Worm (Caenorhabditis elegans) whole organism, L4 larva: ENCODE measurements around the gene ada-2.

Source experiments
- D1046.2 ChIP-seq: fragments of 200-800 bp; sonication (Bioruptor generic); IDR thresholded peaks from 2 replicates; pipeline ENCODE4 v1.3.6; 2022; ENCODE audit warnings: missing genetic modification characterization, missing compliant biosample characterization
- T20F7.1 ChIP-seq: fragments of 200-800 bp; sonication (Bioruptor generic); optimal IDR thresholded peaks from 2 replicates; lab custom pipeline; 2018; ENCODE audit warnings: mild to moderate bottlenecking, missing genetic modification characterization, missing compliant biosample characterization
- Y105C5A.15 ChIP-seq: fragments of 200-800 bp; sonication (Bioruptor generic); IDR thresholded peaks from 2 replicates; pipeline ENCODE4 v1.3.6; 2022; ENCODE audit warnings: missing genetic modification characterization, missing compliant biosample characterization
- Y75B8A.6 ChIP-seq: fragments of 200-800 bp; sonication (Bioruptor generic); IDR thresholded peaks from 2 replicates; pipeline ENCODE4 v1.3.6; 2022; ENCODE audit warnings: missing genetic modification reagents, missing genetic modification characterization, missing compliant biosample characterization
- ZK337.2 ChIP-seq: fragments of 200-800 bp; sonication (Bioruptor generic); IDR thresholded peaks from 2 replicates; pipeline ENCODE4 v1.3.6; 2022; ENCODE audit warnings: missing genetic modification reagents, missing genetic modification characterization, missing compliant biosample characterization
- aha-1 ChIP-seq: fragments of 150-350 bp; peaks from one replicate; lab custom pipeline; 2014; ENCODE audit warnings: missing biosample characterization, missing genetic modification characterization
- aly-2 ChIP-seq: sonication (generic microtip); optimal IDR thresholded peaks from 2 replicates; lab custom pipeline; 2018; ENCODE audit warnings: missing biosample characterization, missing genetic modification characterization
- arid-1 ChIP-seq: fragments of 200-800 bp; sonication (Bioruptor generic); conservative IDR thresholded peaks from 2 replicates; pipeline ENCODE4 v1.3.6; 2022; ENCODE audit warnings: missing genetic modification reagents, missing genetic modification characterization, missing compliant biosample characterization
- ceh-62 ChIP-seq: sonication (generic microtip); optimal IDR thresholded peaks from 2 replicates; lab custom pipeline; 2017; ENCODE audit warnings: missing biosample characterization, missing genetic modification characterization
- ceh-82 ChIP-seq: sonication (generic microtip); optimal IDR thresholded peaks from 2 replicates; lab custom pipeline; 2017; ENCODE audit warnings: missing biosample characterization, missing genetic modification characterization
- cey-2 ChIP-seq: sonication (generic microtip); optimal IDR thresholded peaks from 3 replicates; lab custom pipeline; 2017; ENCODE audit warnings: missing genetic modification characterization, mild to moderate bottlenecking, missing compliant biosample characterization, antibody characterized with exemption, borderline replicate concordance; ENCODE audit not compliant: insufficient read depth
- daf-16 ChIP-seq, 3 experiments: sonication (generic microtip); optimal IDR thresholded peaks; 2 replicates each; lab custom pipeline; 2016 to 2017; ENCODE audit warnings: missing genetic modification characterization in 3 of 3, missing genetic modification reagents in 3 of 3, mild to moderate bottlenecking in 2 of 3, missing compliant biosample characterization in 2 of 3, missing biosample characterization in 1 of 3, moderate library complexity in 1 of 3
- daf-8 ChIP-seq: fragments of 200-800 bp; sonication (Bioruptor generic); IDR thresholded peaks from 2 replicates; pipeline ENCODE4 v1.3.6; 2022; ENCODE audit warnings: missing genetic modification characterization, missing compliant biosample characterization
- dmd-9 ChIP-seq: fragments of 200-800 bp; sonication (Bioruptor generic); IDR thresholded peaks from 2 replicates; pipeline ENCODE4 v1.3.6; 2022; ENCODE audit warnings: missing genetic modification reagents, missing genetic modification characterization, missing compliant biosample characterization
- dpl-1 ChIP-seq: fragments of 150-350 bp; optimal IDR thresholded peaks from 2 replicates; lab custom pipeline; 2014; ENCODE audit warnings: missing biosample characterization, missing genetic modification reagents, missing genetic modification characterization
- duxl-1 ChIP-seq: sonication (generic microtip); optimal IDR thresholded peaks from 2 replicates; lab custom pipeline; 2016; ENCODE audit warnings: mild to moderate bottlenecking, missing genetic modification characterization, moderate library complexity, missing compliant biosample characterization; ENCODE audit not compliant: poor library complexity
- dve-1 ChIP-seq: sonication (generic microtip); optimal IDR thresholded peaks from 2 replicates; lab custom pipeline; 2017; ENCODE audit warnings: antibody characterized with exemption, mild to moderate bottlenecking, missing genetic modification characterization, missing compliant biosample characterization; ENCODE audit not compliant: insufficient read depth
- egl-27 ChIP-seq: sonication (generic microtip); optimal IDR thresholded peaks from 3 replicates; lab custom pipeline; 2017; ENCODE audit warnings: missing biosample characterization, missing genetic modification reagents, missing genetic modification characterization
- fos-1 ChIP-seq: fragments of 150-350 bp; optimal IDR thresholded peaks from 2 replicates; lab custom pipeline; 2014; ENCODE audit warnings: missing biosample characterization, missing genetic modification characterization
- hif-1 ChIP-seq, 2 experiments: sonication (generic microtip); optimal IDR thresholded peaks; 2 replicates each; lab custom pipeline; 2016 to 2017; ENCODE audit warnings: missing compliant biosample characterization in 2 of 2, missing genetic modification characterization in 2 of 2, missing genetic modification reagents in 2 of 2, missing genotype in 2 of 2, mild to moderate bottlenecking in 1 of 2
- hlh-11 ChIP-seq: fragments of 200-800 bp; sonication (Bioruptor generic); optimal IDR thresholded peaks from 2 replicates; lab custom pipeline; 2018; ENCODE audit warnings: mild to moderate bottlenecking, missing genetic modification characterization, missing compliant biosample characterization
- hlh-30 ChIP-seq: sonication (generic microtip); optimal IDR thresholded peaks from 2 replicates; lab custom pipeline; 2017; ENCODE audit warnings: antibody characterized with exemption, mild to moderate bottlenecking, missing genetic modification characterization, missing compliant biosample characterization; ENCODE audit not compliant: insufficient read depth
- lin-29 ChIP-seq: fragments of 200-800 bp; sonication (Bioruptor generic); IDR thresholded peaks from 2 replicates; pipeline ENCODE4 v1.3.6; 2022; ENCODE audit warnings: missing genetic modification reagents, missing genetic modification characterization, missing compliant biosample characterization
- lin-38 ChIP-seq: fragments of 200-800 bp; sonication (Bioruptor generic); IDR thresholded peaks from 2 replicates; pipeline ENCODE4 v1.3.6; 2022; ENCODE audit warnings: missing genetic modification reagents, missing genetic modification characterization, missing compliant biosample characterization
- lin-39 ChIP-seq: fragments of 150-350 bp; optimal IDR thresholded peaks from 2 replicates; lab custom pipeline; 2014; ENCODE audit warnings: missing biosample characterization, missing genetic modification reagents, missing genetic modification characterization
- lir-3 ChIP-seq: sonication (generic microtip); optimal IDR thresholded peaks from 2 replicates; lab custom pipeline; 2016; ENCODE audit warnings: mild to moderate bottlenecking, missing genetic modification characterization, missing compliant biosample characterization
- lsy-2 ChIP-seq, 2 experiments: fragments of 150-350 bp in 1 of 2; sonication (generic microtip) in 1 of 2; optimal IDR thresholded peaks; 2 replicates each; lab custom pipeline; 2014 to 2017; ENCODE audit warnings: missing biosample characterization in 2 of 2, missing genetic modification characterization in 2 of 2
- madf-5 ChIP-seq, 2 experiments: fragments of 200-800 bp; sonication (Bioruptor generic); IDR thresholded peaks; 2 replicates each; pipeline ENCODE4 v1.3.6; 2022; ENCODE audit warnings: missing compliant biosample characterization in 2 of 2, missing genetic modification characterization in 2 of 2
- mdt-29 ChIP-seq: fragments of 200-800 bp; sonication (Bioruptor generic); IDR thresholded peaks from 2 replicates; pipeline ENCODE4 v1.3.6; 2022; ENCODE audit warnings: missing genetic modification reagents, missing genetic modification characterization, missing compliant biosample characterization
- mep-1 ChIP-seq: fragments of 150-350 bp; sonication (generic microtip); optimal IDR thresholded peaks from 3 replicates; lab custom pipeline; 2014; ENCODE audit warnings: missing biosample characterization, missing genetic modification characterization
- mxl-3 ChIP-seq: fragments of 200-800 bp; sonication (Bioruptor generic); optimal IDR thresholded peaks from 2 replicates; lab custom pipeline; 2018; ENCODE audit warnings: mild to moderate bottlenecking, missing genetic modification characterization, missing compliant biosample characterization
- nhr-102 ChIP-seq: sonication (generic microtip); optimal IDR thresholded peaks from 2 replicates; lab custom pipeline; 2016; ENCODE audit warnings: mild to moderate bottlenecking, missing genetic modification characterization, moderate library complexity, missing compliant biosample characterization
- nhr-28 ChIP-seq: fragments of 150-350 bp; optimal IDR thresholded peaks from 2 replicates; lab custom pipeline; 2014; ENCODE audit warnings: missing biosample characterization, missing genetic modification characterization
- nhr-41 ChIP-seq: fragments of 200-800 bp; sonication (Bioruptor generic); IDR thresholded peaks from 2 replicates; pipeline ENCODE4 v1.3.6; 2022; ENCODE audit warnings: missing genetic modification reagents, missing genetic modification characterization, missing compliant biosample characterization
- nhr-77 ChIP-seq: fragments of 150-350 bp; optimal IDR thresholded peaks from 2 replicates; lab custom pipeline; 2014; ENCODE audit warnings: missing biosample characterization, missing genetic modification characterization
- pha-4 ChIP-seq, 2 experiments: fragments of 150-350 bp in 1 of 2; fragments of 200-800 bp in 1 of 2; sonication (Bioruptor generic) in 1 of 2; IDR thresholded peaks in 1 of 2; optimal IDR thresholded peaks in 1 of 2; 2 replicates each; pipeline versions ENCODE4 v1.3.6 to Lab custom; 2014 to 2022; ENCODE audit warnings: missing genetic modification characterization in 2 of 2, missing genetic modification reagents in 2 of 2, missing biosample characterization in 1 of 2, missing compliant biosample characterization in 1 of 2
- php-3 ChIP-seq: fragments of 200-800 bp; sonication (Bioruptor generic); IDR thresholded peaks from 2 replicates; pipeline ENCODE4 v1.3.6; 2022; ENCODE audit warnings: missing genetic modification reagents, missing genetic modification characterization, missing compliant biosample characterization
- rbr-2 ChIP-seq: sonication (generic microtip); optimal IDR thresholded peaks from 2 replicates; lab custom pipeline; 2016; ENCODE audit warnings: missing genotype, missing genetic modification characterization, missing compliant biosample characterization
- sdz-12 ChIP-seq: fragments of 200-800 bp; sonication (Bioruptor generic); optimal IDR thresholded peaks from 2 replicates; lab custom pipeline; 2018; ENCODE audit warnings: mild to moderate bottlenecking, missing genetic modification characterization, missing compliant biosample characterization
- set-16 ChIP-seq: fragments of 200-800 bp; sonication (Bioruptor generic); IDR thresholded peaks from 2 replicates; pipeline ENCODE4 v1.3.6; 2022; ENCODE audit warnings: missing genetic modification reagents, missing genetic modification characterization, missing compliant biosample characterization
- skn-1 ChIP-seq: fragments of 150-350 bp; optimal IDR thresholded peaks from 2 replicates; lab custom pipeline; 2014; ENCODE audit warnings: missing biosample characterization, missing genetic modification characterization
- snpc-4 ChIP-seq: fragments of 150-350 bp; optimal IDR thresholded peaks from 2 replicates; lab custom pipeline; 2014; ENCODE audit warnings: missing biosample characterization, missing genetic modification characterization
- spr-3 ChIP-seq: fragments of 200-800 bp; sonication (Bioruptor generic); optimal IDR thresholded peaks from 2 replicates; lab custom pipeline; 2018; ENCODE audit warnings: mild to moderate bottlenecking, missing genetic modification characterization, missing compliant biosample characterization
- tra-1 ChIP-seq: fragments of 200-800 bp; sonication (Bioruptor generic); IDR thresholded peaks from 2 replicates; pipeline ENCODE4 v1.3.6; 2022; ENCODE audit warnings: missing genetic modification reagents, missing genetic modification characterization, missing compliant biosample characterization
- unc-39 ChIP-seq: sonication (generic microtip); optimal IDR thresholded peaks from 2 replicates; lab custom pipeline; 2017; ENCODE audit warnings: missing biosample characterization, missing genetic modification characterization
- unc-62 ChIP-seq, 3 experiments: fragments of 150-350 bp in 1 of 3; sonication (generic microtip); optimal IDR thresholded peaks in 2 of 3; peaks in 1 of 3; 1 replicate in 1 of 3; 2 replicates in 2 of 3; lab custom pipeline; 2014 to 2017; ENCODE audit warnings: missing biosample characterization in 3 of 3, missing genetic modification characterization in 3 of 3, missing genetic modification reagents in 3 of 3, missing genotype in 1 of 3
- zag-1 ChIP-seq: fragments of 150-350 bp; optimal IDR thresholded peaks from 2 replicates; lab custom pipeline; 2014; ENCODE audit warnings: missing biosample characterization, missing genetic modification characterization
- zfp-2 ChIP-seq: sonication (generic microtip); optimal IDR thresholded peaks from 2 replicates; lab custom pipeline; 2016; ENCODE audit warnings: mild to moderate bottlenecking, missing genetic modification characterization, missing compliant biosample characterization
- zfp-3 ChIP-seq: fragments of 200-800 bp; sonication (Bioruptor generic); conservative IDR thresholded peaks from 2 replicates; pipeline ENCODE4 v1.3.6; 2022; ENCODE audit warnings: missing genetic modification reagents, missing genetic modification characterization, missing compliant biosample characterization
- ztf-11 ChIP-seq: fragments of 150-350 bp; optimal IDR thresholded peaks from 2 replicates; lab custom pipeline; 2014; ENCODE audit warnings: missing biosample characterization, missing genetic modification characterization

Gene ada-2

ce11 chrII:7272513-7272912, 20.5 kb downstream of the ada-2 start (continued):
- no peak for TF ChIP-seq madf-5 (GFP tag; IDR thresholded peaks at IDR 0.05; lab: Robert Waterston, UW)
- TF ChIP-seq nhr-28, result peak; percentile 55
- TF ChIP-seq rbr-2 (tag; lab: Kevin White, UChicago), result no peak
- TF ChIP-seq php-3 (GFP tag; lab: Robert Waterston, UW), result no peak
- no peak for TF ChIP-seq dmd-9 (GFP tag; lab: Robert Waterston, UW)
- TF ChIP-seq unc-62 (GFP tag; optimal IDR thresholded peaks at IDR 0.05 in 1 of 2; lab: Kevin White, UChicago), result peak in 1 of 2 experiments; percentile 44
- TF ChIP-seq unc-62 (tag; optimal IDR thresholded peaks at IDR 0.05; lab: Kevin White, UChicago), result no peak
- TF ChIP-seq mxl-3 (GFP tag; lab: Kevin White, UChicago), result peak; percentile 15
- TF ChIP-seq Y105C5A.15 (GFP tag; lab: Robert Waterston, UW), result no peak
- no peak for TF ChIP-seq nhr-102
- TF ChIP-seq dve-1, result no peak
- no peak for TF ChIP-seq fos-1 (tag; lab: Kevin White, UChicago)
- TF ChIP-seq pha-4 (GFP tag; IDR thresholded peaks at IDR 0.05; lab: Robert Waterston, UW), result no peak
- TF ChIP-seq pha-4 (tag; optimal IDR thresholded peaks at IDR 0.05; lab: Kevin White, UChicago), result no peak
- no peak for TF ChIP-seq zag-1 (tag; lab: Kevin White, UChicago)
- TF ChIP-seq lir-3 (tag; lab: Kevin White, UChicago), result no peak
- no peak for TF ChIP-seq skn-1 (tag; lab: Kevin White, UChicago)
- TF ChIP-seq spr-3 (GFP tag; lab: Kevin White, UChicago), result no peak
- no peak for TF ChIP-seq lin-29
- no peak for TF ChIP-seq lin-38 (GFP tag; lab: Robert Waterston, UW)
- no peak for TF ChIP-seq egl-27 (tag; lab: Kevin White, UChicago)
- TF ChIP-seq hlh-11 (tag; lab: Kevin White, UChicago), result peak; percentile 48
- no peak for TF ChIP-seq hif-1 (tag; optimal IDR thresholded peaks at IDR 0.05; lab: Kevin White, UChicago)
- TF ChIP-seq D1046.2 (GFP tag; lab: Robert Waterston, UW), result no peak
- no peak for TF ChIP-seq nhr-77 (tag; lab: Kevin White, UChicago)
- TF ChIP-seq T20F7.1 (GFP tag; lab: Kevin White, UChicago), result no peak
- no peak for TF ChIP-seq snpc-4 (tag; lab: Kevin White, UChicago)
- TF ChIP-seq ceh-62 (tag; lab: Kevin White, UChicago), result no peak
- no peak for TF ChIP-seq ztf-11
- TF ChIP-seq daf-16 (GFP tag; optimal IDR thresholded peaks at IDR 0.05; lab: Kevin White, UChicago), result no peak
- peak; percentile 37 for TF ChIP-seq daf-16 (tag; optimal IDR thresholded peaks at IDR 0.05; lab: Kevin White, UChicago)
- TF ChIP-seq aly-2 (tag; lab: Kevin White, UChicago), result no peak
- no peak for TF ChIP-seq set-16 (GFP tag; lab: Robert Waterston, UW)
- TF ChIP-seq tra-1 (GFP tag; lab: Robert Waterston, UW), result no peak
- no peak for TF ChIP-seq mdt-29 (GFP tag; lab: Robert Waterston, UW)
- no peak for TF ChIP-seq lin-39
- TF ChIP-seq lsy-2 (tag; optimal IDR thresholded peaks at IDR 0.05; lab: Kevin White, UChicago), result no peak
- no peak for TF ChIP-seq cey-2 (tag; lab: Kevin White, UChicago)
- TF ChIP-seq mep-1 (tag; lab: Kevin White, UChicago), result no peak
- no peak for TF ChIP-seq ZK337.2 (GFP tag; lab: Robert Waterston, UW)
- TF ChIP-seq aha-1, result no peak
- no peak for TF ChIP-seq zfp-2 (tag; lab: Kevin White, UChicago)
- no peak for TF ChIP-seq arid-1 (GFP tag; lab: Robert Waterston, UW)
- no peak for TF ChIP-seq ceh-82 (tag; lab: Kevin White, UChicago)
- no peak for TF ChIP-seq nhr-41 (GFP tag; lab: Robert Waterston, UW)
- TF ChIP-seq Y75B8A.6 (GFP tag; lab: Robert Waterston, UW), result no peak
- peak; percentile 66 for TF ChIP-seq hlh-30 (tag; lab: Kevin White, UChicago)
- TF ChIP-seq sdz-12, result no peak
- no peak for TF ChIP-seq zfp-3
- TF ChIP-seq dpl-1 (GFP tag; lab: Kevin White, UChicago), result no peak
- no peak for TF ChIP-seq duxl-1 (tag; lab: Kevin White, UChicago)
- no peak for TF ChIP-seq unc-39
- no peak for TF ChIP-seq daf-8
